Fruit fly (Drosophila melanogaster) S2 (cell line): ENCODE data around the gene Ptip.

Experiments used
- CG8478 ChIP-seq: fragments of >200 bp; optimal IDR thresholded peaks from 2 replicates; lab custom pipeline; 2018
- CTCF ChIP-seq, 2 experiments: fragments of >200 bp; optimal IDR thresholded peaks; 2 replicates each; lab custom pipeline; 2018

DNA sequence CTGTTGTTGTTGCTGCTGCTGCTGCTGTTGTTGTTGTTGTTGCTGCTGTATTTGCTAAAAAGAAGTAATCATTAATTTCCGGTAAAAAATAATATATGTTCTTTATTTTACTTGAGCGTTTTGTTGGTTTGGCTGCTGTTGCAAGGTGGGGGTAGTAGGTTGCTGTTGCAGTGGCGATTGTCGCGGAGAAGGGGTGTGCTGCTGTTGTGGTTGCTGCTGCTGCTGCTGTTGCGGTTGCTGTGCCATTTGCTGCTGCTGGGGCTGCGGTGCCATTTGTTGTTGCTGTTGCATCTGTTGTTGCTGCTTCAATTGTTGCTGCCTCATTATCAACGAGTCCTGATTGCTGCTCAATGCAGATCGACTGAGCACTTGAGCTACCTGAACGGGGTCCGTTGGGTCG, 3.2 kb downstream of the Ptip start:
- TF ChIP-seq CTCF (optimal IDR thresholded peaks at IDR 0.05; lab: Kevin White, UChicago) (no peak), CG8478 (lab: Kevin White, UChicago) (no peak)
